Worm (Caenorhabditis elegans) whole organism, L1 larva: ENCODE results near the gene ghi-1.

ENCODE experiments used
- ama-1 ChIP-seq: fragments of 150-350 bp; optimal IDR thresholded peaks from 2 replicates; lab custom pipeline; 2014
- ceh-82 ChIP-seq, 3 experiments: fragments of 150-350 bp in 1 of 3; sonication (generic microtip) in 2 of 3; optimal IDR thresholded peaks; 2 replicates each; lab custom pipeline; 2014 to 2017; ENCODE audit warnings: missing biosample characterization in 3 of 3, missing genetic modification characterization in 3 of 3
- dpl-1 ChIP-seq, 3 experiments: fragments of 150-350 bp in 2 of 3; sonication (generic microtip) in 1 of 3; optimal IDR thresholded peaks; 2 replicates each; lab custom pipeline; 2014 to 2017; ENCODE audit warnings: missing biosample characterization in 3 of 3, missing genetic modification characterization in 3 of 3, missing genetic modification reagents in 3 of 3
- hpl-2 ChIP-seq: fragments of 150-350 bp; optimal IDR thresholded peaks from 2 replicates; lab custom pipeline; 2014; ENCODE audit warnings: missing biosample characterization, missing genetic modification reagents, missing genetic modification characterization
- jun-1 ChIP-seq: fragments of 150-350 bp; optimal IDR thresholded peaks from 2 replicates; lab custom pipeline; 2014; ENCODE audit warnings: missing biosample characterization, missing genetic modification reagents, missing genetic modification characterization
- lin-15B ChIP-seq: fragments of 150-350 bp; sonication (generic microtip); optimal IDR thresholded peaks from 3 replicates; lab custom pipeline; 2014; ENCODE audit warnings: missing biosample characterization, missing genetic modification characterization
- nhr-11 ChIP-seq: fragments of 150-350 bp; optimal IDR thresholded peaks from 2 replicates; lab custom pipeline; 2014; ENCODE audit warnings: missing biosample characterization, missing genetic modification characterization
- nhr-77 ChIP-seq: fragments of 150-350 bp; optimal IDR thresholded peaks from 2 replicates; lab custom pipeline; 2014; ENCODE audit warnings: missing biosample characterization, missing genetic modification characterization
- pax-3 ChIP-seq: fragments of 200-800 bp; sonication (Bioruptor generic); optimal IDR thresholded peaks from 2 replicates; lab custom pipeline; 2018; ENCODE audit warnings: mild to moderate bottlenecking, missing genetic modification characterization, moderate library complexity, missing compliant biosample characterization
- snpc-4 ChIP-seq: fragments of 150-350 bp; optimal IDR thresholded peaks from 2 replicates; lab custom pipeline; 2014; ENCODE audit warnings: missing biosample characterization, missing genetic modification characterization
- tbx-2 ChIP-seq: sonication (generic microtip); optimal IDR thresholded peaks from 2 replicates; lab custom pipeline; 2016; ENCODE audit warnings: missing genetic modification characterization, missing compliant biosample characterization
- unc-98 ChIP-seq: fragments of 200-800 bp; sonication (Bioruptor generic); IDR thresholded peaks from 2 replicates; pipeline ENCODE4 v1.3.6; 2022; ENCODE audit warnings: missing genetic modification characterization, missing compliant biosample characterization
- zag-1 ChIP-seq: fragments of 150-350 bp; optimal IDR thresholded peaks from 2 replicates; lab custom pipeline; 2014; ENCODE audit warnings: missing biosample characterization, missing genetic modification characterization

DNA sequence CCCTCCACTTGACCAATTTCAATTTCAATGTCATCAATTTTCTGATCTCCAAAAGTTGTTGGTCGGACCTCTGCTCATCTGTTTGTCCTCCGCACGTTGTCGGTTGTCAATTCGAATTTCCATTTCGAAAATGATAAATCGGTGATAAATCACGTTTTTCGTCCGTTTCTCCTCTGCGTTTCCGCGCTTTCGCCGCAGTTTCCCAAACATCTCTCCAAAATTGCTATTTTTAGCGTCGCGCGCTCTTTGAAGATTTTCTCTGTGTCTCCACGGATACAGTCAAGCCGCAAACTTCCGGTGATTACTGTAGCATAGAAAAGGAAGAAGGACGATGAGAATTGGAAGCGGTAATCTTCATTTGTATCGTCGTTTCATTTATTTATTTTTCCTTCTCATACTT lies 4.5 kb upstream of the ghi-1 start:
- TF ChIP-seq hpl-2 (GFP tag; lab: Kevin White, UChicago), result no peak
- TF ChIP-seq snpc-4 (tag; lab: Kevin White, UChicago), result no peak
- TF ChIP-seq ama-1, result no peak
- TF ChIP-seq jun-1 (tag; lab: Kevin White, UChicago), result no peak
- peak in 1 of 3 experiments; percentile 2 for TF ChIP-seq dpl-1 (GFP tag; optimal IDR thresholded peaks at IDR 0.05; lab: Kevin White, UChicago)
- TF ChIP-seq nhr-11 (tag; lab: Kevin White, UChicago), result no peak
- TF ChIP-seq zag-1 (tag; lab: Kevin White, UChicago), result no peak
- no peak for TF ChIP-seq nhr-77 (tag; lab: Kevin White, UChicago)
- TF ChIP-seq lin-15B (tag; lab: Kevin White, UChicago), result no peak
- no peak for TF ChIP-seq pax-3
- TF ChIP-seq ceh-82 (tag; optimal IDR thresholded peaks at IDR 0.05; lab: Kevin White, UChicago), result no peak
- no peak for TF ChIP-seq unc-98 (GFP tag; lab: Robert Waterston, UW)
- peak; percentile 80 for TF ChIP-seq tbx-2 (tag; lab: Kevin White, UChicago)
